Fruit fly (Drosophila melanogaster) S2 (cell line): ENCODE results near the gene Qsox2.

Experiments used
- CG8478 ChIP-seq: fragments of >200 bp; optimal IDR thresholded peaks from 2 replicates; lab custom pipeline; 2018
- CTCF ChIP-seq, 2 experiments: fragments of >200 bp; optimal IDR thresholded peaks; 2 replicates each; lab custom pipeline; 2018

Qsox2 gene

DNA sequence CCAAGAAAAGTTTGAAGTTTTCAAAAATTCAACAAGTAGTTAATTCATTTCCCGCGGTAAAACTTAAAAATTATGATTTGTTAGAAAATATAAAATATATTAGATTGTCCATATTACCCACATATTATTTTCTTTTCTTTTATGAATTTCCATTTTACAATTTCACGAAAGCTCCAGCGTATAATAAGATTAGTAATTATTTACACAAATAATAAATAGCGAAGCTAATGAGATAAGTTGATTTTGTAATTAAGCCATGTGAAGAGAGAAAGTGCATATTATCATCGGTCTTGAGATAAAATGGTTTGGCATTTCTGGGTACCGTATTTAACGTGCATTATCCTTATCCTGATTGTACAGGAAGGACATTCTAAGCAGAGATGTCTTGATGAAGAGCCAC lies 2.0 kb upstream of the Qsox2 start, which contains the start of gene Qsox3:
TSS of gene Qsox3 (plus strand) at position 301 of the 400 bp plus-strand sequence.
- TF ChIP-seq CTCF (optimal IDR thresholded peaks at IDR 0.05; lab: Kevin White, UChicago), result no peak
- TF ChIP-seq CG8478 (lab: Kevin White, UChicago), result no peak

DNA sequence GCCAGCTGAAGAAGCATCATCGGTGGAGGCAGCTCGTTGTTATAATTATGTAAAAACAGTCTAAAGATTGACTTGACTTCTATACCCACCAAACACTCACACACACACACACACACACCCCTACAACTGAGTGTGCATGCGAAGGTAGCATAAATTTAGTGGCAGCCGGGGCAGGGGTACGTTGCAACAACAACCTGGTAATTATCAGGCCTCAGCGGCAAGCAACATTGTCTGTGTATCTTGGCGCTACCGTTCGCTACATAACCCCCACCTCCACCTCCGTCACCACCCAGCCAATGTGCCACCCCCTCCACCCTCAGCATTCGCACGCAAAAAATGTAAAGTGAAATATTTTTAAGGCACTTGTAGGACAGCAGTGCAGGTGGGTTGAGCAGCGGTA lies 3.4 kb downstream of the Qsox2 start:
- TF ChIP-seq CG8478 (lab: Kevin White, UChicago), result no peak
- TF ChIP-seq CTCF (optimal IDR thresholded peaks at IDR 0.05; lab: Kevin White, UChicago), result no peak

dm6 chr3R:21920495-21920894 lies 6.9 kb downstream of the Qsox2 start:
- TF ChIP-seq CG8478 (lab: Kevin White, UChicago) (no peak), CTCF (optimal IDR thresholded peaks at IDR 0.05; lab: Kevin White, UChicago) (no peak)

- TF ChIP-seq CG8478 (lab: Kevin White, UChicago), result no peak
- no peak for TF ChIP-seq CTCF (optimal IDR thresholded peaks at IDR 0.05; lab: Kevin White, UChicago)
Observed at dm6 chr3R:21921363-21922208, 8.0 kb downstream of the Qsox2 start.

- TF ChIP-seq CTCF (optimal IDR thresholded peaks at IDR 0.05; lab: Kevin White, UChicago) (no peak), CG8478 (lab: Kevin White, UChicago) (no peak)
Observed at dm6 chr3R:21922244-21922643, 8.7 kb downstream of the Qsox2 start.

dm6 chr3R:21922674-21923323 lies 9.3 kb downstream of the Qsox2 start:
- TF ChIP-seq CG8478 (lab: Kevin White, UChicago) (no peak), CTCF (optimal IDR thresholded peaks at IDR 0.05; lab: Kevin White, UChicago) (no peak)

- no peak for TF ChIP-seq CG8478 (lab: Kevin White, UChicago)
- no peak for TF ChIP-seq CTCF (optimal IDR thresholded peaks at IDR 0.05; lab: Kevin White, UChicago)
Observed at dm6 chr3R:21923742-21924141, 10.2 kb downstream of the Qsox2 start.

- TF ChIP-seq CTCF (optimal IDR thresholded peaks at IDR 0.05; lab: Kevin White, UChicago), result no peak
- TF ChIP-seq CG8478 (lab: Kevin White, UChicago), result no peak
Observed at dm6 chr3R:21928214-21928613, 14.7 kb downstream of the Qsox2 start.

DNA sequence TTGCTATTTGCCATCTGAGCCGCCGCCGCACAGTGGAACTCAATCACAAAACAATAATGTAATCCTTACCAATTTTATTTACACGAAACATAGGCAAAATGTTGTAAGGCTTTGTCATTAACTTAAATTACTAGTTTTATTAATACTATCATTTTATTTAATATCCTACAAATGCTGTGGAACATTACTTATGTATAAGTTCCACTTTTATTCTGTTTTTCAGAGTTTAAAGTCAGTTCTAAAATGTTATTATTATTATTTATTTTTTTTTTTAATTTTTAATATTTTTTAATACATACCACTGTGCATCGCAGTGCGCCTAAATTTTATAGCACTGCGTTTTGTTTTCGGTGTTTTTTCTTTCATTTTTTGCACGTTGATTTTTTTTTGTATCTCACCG lies 17.8 kb downstream of the Qsox2 start:
- TF ChIP-seq CG8478 (lab: Kevin White, UChicago), result no peak
- no peak for TF ChIP-seq CTCF (optimal IDR thresholded peaks at IDR 0.05; lab: Kevin White, UChicago)

DNA sequence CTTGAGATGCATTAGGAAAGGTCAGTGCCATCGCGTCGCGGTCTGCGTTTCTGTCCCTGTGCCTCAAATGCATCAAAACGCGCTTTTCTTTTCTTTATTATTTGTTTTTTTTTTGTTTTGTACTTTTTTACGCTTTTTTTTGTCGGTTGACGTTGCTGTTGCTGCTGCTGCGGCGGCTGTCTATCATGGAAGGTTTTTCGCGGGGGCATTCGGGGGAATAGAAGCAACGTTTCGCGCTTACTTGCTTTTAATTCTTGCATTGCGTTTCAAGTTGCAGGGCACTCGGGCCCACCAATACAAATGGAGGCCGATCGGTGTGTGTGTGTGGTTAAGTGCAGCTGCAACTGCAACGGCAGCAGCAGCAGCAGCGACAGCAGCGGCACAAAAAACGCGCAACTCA lies 20.4 kb downstream of the Qsox2 start:
- TF ChIP-seq CTCF (optimal IDR thresholded peaks at IDR 0.05; lab: Kevin White, UChicago) (no peak), CG8478 (lab: Kevin White, UChicago) (no peak)

DNA sequence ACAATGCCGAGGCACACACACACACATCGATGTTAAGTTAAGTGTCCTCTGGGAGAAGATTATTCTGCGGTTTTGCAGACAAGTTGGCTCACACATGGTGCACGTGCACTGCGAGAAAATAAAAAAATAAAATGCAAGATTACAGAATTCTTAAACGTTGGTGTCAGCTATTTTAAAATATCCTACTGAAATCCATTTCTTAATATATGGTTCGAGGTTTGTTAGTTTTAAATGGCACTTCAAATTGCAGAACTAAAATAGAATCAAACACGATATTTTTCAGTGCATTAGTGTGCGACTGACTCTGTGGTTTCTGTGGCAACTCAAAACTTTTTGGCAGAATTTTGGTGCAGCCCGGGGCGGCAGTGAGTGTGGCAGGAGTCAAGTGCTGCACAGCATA lies 21.6 kb downstream of the Qsox2 start:
- TF ChIP-seq CTCF (optimal IDR thresholded peaks at IDR 0.05; lab: Kevin White, UChicago) (no peak), CG8478 (lab: Kevin White, UChicago) (no peak)

- TF ChIP-seq CG8478 (lab: Kevin White, UChicago), result no peak
- TF ChIP-seq CTCF (optimal IDR thresholded peaks at IDR 0.05; lab: Kevin White, UChicago), result no peak
Observed at dm6 chr3R:21937075-21937950, 23.8 kb downstream of the Qsox2 start.

DNA sequence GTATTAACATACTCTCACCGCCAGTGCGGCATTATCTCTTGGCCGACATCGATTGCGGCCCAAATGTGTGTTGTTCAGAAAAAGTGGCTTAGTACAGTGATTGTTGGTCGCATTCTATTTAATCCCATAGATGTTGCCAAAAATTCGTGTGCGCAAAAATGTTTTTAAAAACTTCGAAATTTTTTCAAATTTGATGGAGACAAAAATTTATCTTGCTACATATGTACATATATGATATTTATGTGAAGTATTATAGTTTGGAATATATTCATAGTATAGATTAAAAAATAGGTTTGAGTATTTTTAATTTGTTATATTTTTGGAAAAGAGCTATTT lies 24.4 kb downstream of the Qsox2 start:
- TF ChIP-seq CTCF (optimal IDR thresholded peaks at IDR 0.05; lab: Kevin White, UChicago) (no peak), CG8478 (lab: Kevin White, UChicago) (no peak)

- TF ChIP-seq CTCF (optimal IDR thresholded peaks at IDR 0.05; lab: Kevin White, UChicago), result no peak
Observed at dm6 chr3R:21938464-21939095, 25.0 kb downstream of the Qsox2 start.
